Fruit fly (Drosophila melanogaster) ovary, adult (tissue): Measurements from ENCODE around the gene bol.

ENCODE experiments used
- CG17801 ChIP-seq: fragments of 200-800 bp; optimal IDR thresholded peaks from 2 replicates; lab custom pipeline; 2019; ENCODE audit warnings: missing biosample characterization, mild to moderate bottlenecking, missing genetic modification characterization, moderate library complexity; ENCODE audit not compliant: partially characterized antibody

The bol gene

dm6 chr3L:9125261-9126020, 8.8 kb downstream of the bol start:
- peak; percentile 41 for TF ChIP-seq CG17801 (GFP tag; lab: Kevin White, UChicago)

dm6 chr3L:9124923-9125260, 9.3 kb downstream of the bol start:
- no peak for TF ChIP-seq CG17801 (GFP tag; lab: Kevin White, UChicago)

dm6 chr3L:9121289-9121688, 12.9 kb downstream of the bol start:
- no peak for TF ChIP-seq CG17801 (GFP tag; lab: Kevin White, UChicago)

dm6 chr3L:9119564-9119963, 14.6 kb downstream of the bol start:
- no peak for TF ChIP-seq CG17801 (GFP tag; lab: Kevin White, UChicago)

- TF ChIP-seq CG17801 (GFP tag; lab: Kevin White, UChicago), result no peak
Observed at dm6 chr3L:9115654-9116053, 18.6 kb downstream of the bol start.

dm6 chr3L:9114404-9114803, 19.8 kb downstream of the bol start:
- TF ChIP-seq CG17801 (GFP tag; lab: Kevin White, UChicago), result no peak

- no peak for TF ChIP-seq CG17801 (GFP tag; lab: Kevin White, UChicago)
Observed at dm6 chr3L:9113582-9114282, 20.5 kb downstream of the bol start.

- no peak for TF ChIP-seq CG17801 (GFP tag; lab: Kevin White, UChicago)
Observed at dm6 chr3L:9096648-9097047, 37.6 kb downstream of the bol start, which contains the start of gene CG13315. TSS of gene CG13315 (plus strand) at chr3L:9096877.

dm6 chr3L:9095704-9096103, 38.5 kb downstream of the bol start:
- TF ChIP-seq CG17801 (GFP tag; lab: Kevin White, UChicago), result peak; percentile 39

- no peak for TF ChIP-seq CG17801 (GFP tag; lab: Kevin White, UChicago)
Observed at dm6 chr3L:9094980-9095425, 39.2 kb downstream of the bol start.

- no peak for TF ChIP-seq CG17801 (GFP tag; lab: Kevin White, UChicago)
Observed at dm6 chr3L:9092356-9093103, 41.7 kb downstream of the bol start, which contains the start of gene CG32032. TSS of gene CG32032 (plus strand) at chr3L:9093053.

- TF ChIP-seq CG17801 (GFP tag; lab: Kevin White, UChicago), result no peak
Observed at dm6 chr3L:9074882-9075281, 59.3 kb downstream of the bol start.

dm6 chr3L:9074285-9074684, 59.9 kb downstream of the bol start, which contains the start of gene teq:
TSS of gene teq (plus strand) at chr3L:9074643.
- TF ChIP-seq CG17801 (GFP tag; lab: Kevin White, UChicago), result no peak

- no peak for TF ChIP-seq CG17801 (GFP tag; lab: Kevin White, UChicago)
Observed at dm6 chr3L:9072731-9073385, 61.3 kb downstream of the bol start, which contains the start of the genes CG4911 and CG4942. TSS of gene CG4911 (minus strand) at chr3L:9072731. TSS of gene CG4942 (plus strand) at chr3L:9073105.
